Worm (Caenorhabditis elegans) whole organism, L3 larva: ENCODE results near the gene srh-172.

Experiments used
- R02D3.7 ChIP-seq: fragments of 150-350 bp; optimal IDR thresholded peaks from 2 replicates; lab custom pipeline; 2014; ENCODE audit warnings: missing biosample characterization, missing genetic modification characterization
- ceh-82 ChIP-seq: fragments of 150-350 bp; optimal IDR thresholded peaks from 2 replicates; lab custom pipeline; 2014; ENCODE audit warnings: missing biosample characterization, missing genetic modification characterization
- egl-27 ChIP-seq: sonication (generic microtip); optimal IDR thresholded peaks from 4 replicates; lab custom pipeline; 2017; ENCODE audit warnings: missing biosample characterization, missing genetic modification reagents, missing genetic modification characterization
- egl-5 ChIP-seq: fragments of 150-350 bp; optimal IDR thresholded peaks from 2 replicates; lab custom pipeline; 2017; ENCODE audit warnings: missing biosample characterization, missing genetic modification reagents, missing genetic modification characterization, inconsistent platforms
- mdl-1 ChIP-seq: fragments of 150-350 bp; optimal IDR thresholded peaks from 2 replicates; lab custom pipeline; 2014; ENCODE audit warnings: missing biosample characterization, missing genetic modification characterization
- nhr-237 ChIP-seq: fragments of 150-350 bp; optimal IDR thresholded peaks from 2 replicates; lab custom pipeline; 2014; ENCODE audit warnings: missing biosample characterization, missing genetic modification characterization
- sea-2 ChIP-seq: fragments of 150-350 bp; sonication (generic microtip); optimal IDR thresholded peaks from 4 replicates; lab custom pipeline; 2014; ENCODE audit warnings: missing biosample characterization, missing genetic modification reagents, missing genetic modification characterization

srh-172 gene

DNA sequence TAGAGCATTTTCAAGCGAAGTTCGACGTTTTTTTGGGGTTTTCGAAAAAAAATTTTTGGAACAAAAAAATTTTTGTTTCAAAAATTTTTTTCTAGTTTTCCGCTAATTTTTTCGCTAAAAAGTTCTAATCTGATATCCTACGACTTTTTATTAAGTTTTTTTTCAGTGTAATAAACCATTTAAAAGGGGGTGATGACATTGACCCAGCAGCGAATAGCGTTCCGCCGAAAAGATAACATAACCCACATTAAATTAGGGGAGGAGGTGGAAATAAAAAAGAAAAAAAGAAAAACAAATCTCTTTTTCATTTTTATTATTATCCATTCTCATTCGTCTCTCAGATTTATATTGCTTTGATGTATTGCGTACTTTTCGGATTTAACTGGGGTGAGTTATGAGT lies 48.6 kb downstream of the srh-172 start, which contains the start of gene Y60A3A.23:
TSS of gene Y60A3A.23 (plus strand) at position 301 of the 400 bp plus-strand sequence.
- no peak for TF ChIP-seq R02D3.7 (tag; lab: Kevin White, UChicago)
- TF ChIP-seq mdl-1: no peak
- TF ChIP-seq egl-27 (tag; lab: Kevin White, UChicago): no peak
- no peak for TF ChIP-seq egl-5
- TF ChIP-seq nhr-237 (tag; lab: Kevin White, UChicago): no peak
- TF ChIP-seq sea-2 (GFP tag; lab: Kevin White, UChicago): no peak
- no peak for TF ChIP-seq ceh-82 (tag; lab: Kevin White, UChicago)
